Fruit fly (Drosophila melanogaster): ENCODE data around the gene CG3823.

The CG3823 gene

dm6 chrX:6351917-6352768, 48.4 kb downstream of the CG3823 start (continued):
- TF ChIP-seq Pdp1 (GFP tag; optimal IDR thresholded peaks at IDR 0.05) (peak in 1 of 2 experiments; percentile 27), CG4617 (GFP tag; optimal IDR thresholded peaks at IDR 0.05; ENCODE audit: borderline replicate concordance) (peak; percentile 9), Hsf (GFP tag; optimal IDR thresholded peaks at IDR 0.05) (no peak), Six4 (GFP tag; optimal IDR thresholded peaks at IDR 0.05) (no peak), CG13775 (GFP tag; optimal IDR thresholded peaks at IDR 0.05) (peak; percentile 24), CG7928 (GFP tag; optimal IDR thresholded peaks at IDR 0.05) (peak; percentile 24), Aef1 (GFP tag; IDR thresholded peaks at IDR 0.05) (no peak), Side (GFP tag; optimal IDR thresholded peaks at IDR 0.05) (peak; percentile 24), CG15601 (tag; optimal IDR thresholded peaks at IDR 0.05) (peak; percentile 17), CG12659 (GFP tag; optimal IDR thresholded peaks at IDR 0.05) (peak; percentile 56), CG6791 (GFP tag; IDR thresholded peaks at IDR 0.05; ENCODE audit: partially characterized antibody) (0 out of 3 replicates have a peak, but pooled peaks have one; percentile 39), CG14710 (tag; optimal IDR thresholded peaks at IDR 0.05) (peak; percentile 64), CG3065 (GFP tag; optimal IDR thresholded peaks at IDR 0.05) (peak; percentile 34), CG8290 (GFP tag; optimal IDR thresholded peaks at IDR 0.05) (no peak), CG8290 (tag; optimal IDR thresholded peaks at IDR 0.05) (peak in 1 of 2 experiments; percentile 71), Hmr (GFP tag; optimal IDR thresholded peaks at IDR 0.05) (peak; percentile 55), CG2678 (tag; optimal IDR thresholded peaks at IDR 0.05) (peak; percentile 7), E2f2 (GFP tag; IDR thresholded peaks at IDR 0.05) (peak; percentile 89), caup (GFP tag; optimal IDR thresholded peaks at IDR 0.05; ENCODE audit: severe bottlenecking) (peak; percentile 46), CG9437 (GFP tag; optimal IDR thresholded peaks at IDR 0.05) (peak; percentile 21), CG6254 (GFP tag; optimal IDR thresholded peaks at IDR 0.05) (peak; percentile 91), CG15514 (GFP tag; optimal IDR thresholded peaks at IDR 0.05) (peak; percentile 66), tio (GFP tag; optimal IDR thresholded peaks at IDR 0.05) (no peak), Atf-2 (GFP tag; optimal IDR thresholded peaks at IDR 0.05) (no peak), CG12769 (tag; optimal IDR thresholded peaks at IDR 0.05) (peak; percentile 34), sd (tag; optimal IDR thresholded peaks at IDR 0.05) (no peak), gcm (GFP tag; optimal IDR thresholded peaks at IDR 0.05) (peak; percentile 16), Med (GFP tag) (peak; percentile 88), CG10267 (tag; optimal IDR thresholded peaks at IDR 0.05) (peak; percentile 34), MESR4 (GFP tag; optimal IDR thresholded peaks at IDR 0.05) (peak; percentile 51), CG9727 (GFP tag; optimal IDR thresholded peaks at IDR 0.05) (peak; percentile 44), Dbx (GFP tag; IDR thresholded peaks at IDR 0.05) (peak; percentile 58; the same call in 2 of the 3 replicates), crp (GFP tag; optimal IDR thresholded peaks at IDR 0.05) (peak in 1 of 2 experiments; percentile 18), sisA (GFP tag; IDR thresholded peaks at IDR 0.05) (no peak), CG12071 (GFP tag; optimal IDR thresholded peaks at IDR 0.05) (no peak), CG17829 (tag; optimal IDR thresholded peaks at IDR 0.05) (peak; percentile 1), Xbp1 (GFP tag; optimal IDR thresholded peaks at IDR 0.05) (no peak), sqz (GFP tag; optimal IDR thresholded peaks at IDR 0.05) (peak; percentile 62), klu (GFP tag; IDR thresholded peaks at IDR 0.05) (peak; percentile 87; the same call in 1 of the 2 replicates), CG15479 (GFP tag; optimal IDR thresholded peaks at IDR 0.05) (peak; percentile 20), Meics (GFP tag; optimal IDR thresholded peaks at IDR 0.05) (peak; percentile 44), slbo (GFP tag; IDR thresholded peaks at IDR 0.05) (peak; percentile 40; the same call in 1 of the 2 replicates), kah (GFP tag; optimal IDR thresholded peaks at IDR 0.05) (no peak), unpg (GFP tag; optimal IDR thresholded peaks at IDR 0.05) (no peak), BEAF-32 (GFP tag; optimal IDR thresholded peaks at IDR 0.05) (peak; percentile 56), hb (GFP tag; IDR thresholded peaks at IDR 0.05; ENCODE audit: partially characterized antibody) (no peak), Optix (GFP tag; IDR thresholded peaks at IDR 0.05) (peak; percentile 36; the same call in 1 of the 3 replicates)

Measured in whole organism, embryonic.